Worm (Caenorhabditis elegans): ENCODE results near the gene egg-3.

- TF ChIP-seq lin-13 (tag; optimal IDR thresholded peaks at IDR 0.05) (no peak), nhr-28 (tag; optimal IDR thresholded peaks at IDR 0.05) (no peak), ztf-11 (tag; optimal IDR thresholded peaks at IDR 0.05) (no peak), drap-1 (GFP tag; optimal IDR thresholded peaks at IDR 0.05) (no peak), pha-4 (tag; optimal IDR thresholded peaks at IDR 0.05) (no peak), sptf-1 (tag; optimal IDR thresholded peaks at IDR 0.05) (no peak), nhr-76 (tag; optimal IDR thresholded peaks at IDR 0.05) (no peak), unc-39 (tag; optimal IDR thresholded peaks at IDR 0.05) (no peak), tbx-8 (GFP tag; optimal IDR thresholded peaks at IDR 0.05) (no peak), mep-1 (tag; optimal IDR thresholded peaks at IDR 0.05) (no peak), unc-62 (GFP tag; optimal IDR thresholded peaks at IDR 0.05) (no peak), ceh-43 (GFP tag; optimal IDR thresholded peaks at IDR 0.05) (no peak), lsy-2 (tag; optimal IDR thresholded peaks at IDR 0.05) (no peak), snpc-4 (tag; optimal IDR thresholded peaks at IDR 0.05) (no peak)
Observed at ce11 chrII:10861305-10861704, 22.9 kb downstream of the egg-3 start.
